Worm (Caenorhabditis elegans): ENCODE data around the gene blos-7.

DNA sequence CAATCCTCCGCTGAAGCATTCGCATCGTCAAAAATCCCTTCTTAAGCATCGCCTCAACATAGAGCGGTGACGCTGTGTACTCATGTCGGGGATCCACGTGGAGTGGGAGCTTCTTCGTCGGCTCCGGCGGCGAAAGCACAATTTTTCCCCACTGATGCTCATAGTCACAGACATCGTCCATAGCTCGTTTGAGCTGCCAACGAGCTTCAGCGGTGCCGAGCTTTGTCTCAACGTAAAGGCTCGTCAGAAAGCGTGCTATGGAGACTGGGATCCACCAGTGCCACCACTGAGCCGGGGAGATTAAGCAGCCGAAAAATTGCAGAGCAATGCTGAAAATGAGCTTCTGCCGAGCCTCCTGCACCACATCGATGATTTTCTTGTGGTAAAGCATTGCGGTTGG, 8.1 kb upstream of the blos-7 start:
- TF ChIP-seq nhr-28 (tag; optimal IDR thresholded peaks at IDR 0.05): no peak
- no peak for TF ChIP-seq pha-4 (tag; optimal IDR thresholded peaks at IDR 0.05)
- no peak for TF ChIP-seq hlh-1 (tag; optimal IDR thresholded peaks at IDR 0.05)
- TF ChIP-seq unc-62 (GFP tag; optimal IDR thresholded peaks at IDR 0.05): no peak
- no peak for TF ChIP-seq nhr-237 (tag; optimal IDR thresholded peaks at IDR 0.05)
- no peak for TF ChIP-seq snpc-4 (tag; optimal IDR thresholded peaks at IDR 0.05)
- TF ChIP-seq nhr-76 (tag; optimal IDR thresholded peaks at IDR 0.05): no peak
- TF ChIP-seq nhr-2 (tag; optimal IDR thresholded peaks at IDR 0.05): no peak
- TF ChIP-seq unc-39 (tag; optimal IDR thresholded peaks at IDR 0.05): no peak
- TF ChIP-seq nhr-12 (tag; optimal IDR thresholded peaks at IDR 0.05): no peak
- TF ChIP-seq elt-3 (tag; optimal IDR thresholded peaks at IDR 0.05): no peak
- no peak for TF ChIP-seq ztf-11 (tag; optimal IDR thresholded peaks at IDR 0.05)
- no peak for TF ChIP-seq mab-5 (tag; optimal IDR thresholded peaks at IDR 0.05)
- TF ChIP-seq lin-13 (tag; optimal IDR thresholded peaks at IDR 0.05): no peak
